In genomic region chrIV:14240173-14240572, ce11 we compare ENCODE assay signal across 2 worm cellular contexts.
TF ChIP-seq lines count a peak whose summit lies in the region.

No protein-coding gene starts in this region.

TF ChIP-seq in whole organism, L4 larva, 104 proteins besides CTCF, POLR2A, EP300 and RAD21:
- TF ChIP-seq snpc-1.2 (GFP tag; IDR thresholded peaks at IDR 0.05; lab: Robert Waterston, UW) = peak; percentile 86

TF ChIP-seq in whole organism, young adult, 124 proteins besides CTCF, POLR2A, EP300 and RAD21:
- TF ChIP-seq snpc-4 (GFP tag; optimal IDR thresholded peaks at IDR 0.05; lab: Kevin White, UChicago) (peak; percentile 8), snpc-4 (tag; optimal IDR thresholded peaks at IDR 0.05; lab: Kevin White, UChicago) (peak; percentile 62 to 96 (median 71)), snpc-1.1 (tag; optimal IDR thresholded peaks at IDR 0.05; lab: Kevin White, UChicago; ENCODE audit: insufficient read depth) (peak; percentile 77), attf-6 (GFP tag; IDR thresholded peaks at IDR 0.05; lab: Robert Waterston, UW) (peak; percentile 85), hmg-1.2 (GFP tag; IDR thresholded peaks at IDR 0.05; lab: Robert Waterston, UW) (peak; percentile 49)
